Fruit fly (Drosophila melanogaster) whole organism, embryonic: ENCODE data around the gene CG7556.

Experiments
- CG17802 ChIP-seq: fragments of 200-800 bp; sonication (Bioruptor generic); optimal IDR thresholded peaks from 2 replicates; lab custom pipeline; 2018; ENCODE audit warnings: missing biosample characterization, mild to moderate bottlenecking, missing genetic modification characterization, moderate library complexity
- CG2202 ChIP-seq: fragments of 200-800 bp; sonication (Bioruptor generic); optimal IDR thresholded peaks from 2 replicates; lab custom pipeline; 2018; ENCODE audit warnings: missing biosample characterization, mild to moderate bottlenecking, missing genetic modification characterization
- phol ChIP-seq: fragments of 200-800 bp; sonication (Bioruptor generic); optimal IDR thresholded peaks from 3 replicates; lab custom pipeline; 2018; ENCODE audit warnings: missing biosample characterization, mild to moderate bottlenecking, missing genetic modification characterization, moderate library complexity

Gene CG7556

DNA sequence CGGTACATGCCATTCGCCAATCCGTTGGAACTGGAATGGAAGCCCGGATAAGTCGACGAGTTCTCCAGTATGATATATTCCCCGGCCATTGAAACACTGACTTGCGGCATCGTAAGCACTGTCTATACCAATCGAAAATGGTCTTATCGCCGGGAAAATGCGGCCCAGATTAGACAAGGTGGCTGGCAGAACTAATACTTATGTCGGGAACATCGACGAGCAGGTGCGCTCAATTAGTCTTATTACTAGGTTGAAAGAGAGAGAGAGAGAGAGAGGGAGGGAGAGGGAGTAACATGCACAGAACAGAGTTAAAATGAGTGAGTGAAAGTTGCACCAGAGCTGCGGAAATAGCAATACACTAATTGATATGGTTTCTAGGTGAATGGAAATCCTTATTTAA is 52.4 kb downstream of the CG7556 start, which contains the start of gene tgy (continued):
- TF ChIP-seq phol (tag; lab: Kevin White, UChicago), result no peak
- peak; percentile 42 for TF ChIP-seq CG17802 (tag; lab: Kevin White, UChicago)
- no peak for TF ChIP-seq CG2202 (tag; lab: Kevin White, UChicago)
- TF ChIP-seq, all 482 proteins: peak for 3
